Fruit fly (Drosophila melanogaster) whole organism, embryonic: Measurements from ENCODE around the gene CG18130.

Experiments used
- CG10565 ChIP-seq: fragments of 200-800 bp; sonication (Bioruptor generic); optimal IDR thresholded peaks from 3 replicates; lab custom pipeline; 2016; ENCODE audit warnings: missing biosample characterization, mild to moderate bottlenecking, missing genetic modification characterization
- CG10979 ChIP-seq: fragments of 200-800 bp; sonication (Bioruptor generic); optimal IDR thresholded peaks from 2 replicates; lab custom pipeline; 2018; ENCODE audit warnings: missing biosample characterization, mild to moderate bottlenecking, missing genetic modification characterization, moderate library complexity
- CG12071 ChIP-seq: fragments of 200-800 bp; sonication (Bioruptor generic); optimal IDR thresholded peaks from 3 replicates; lab custom pipeline; 2018; ENCODE audit warnings: missing biosample characterization, mild to moderate bottlenecking, missing genetic modification characterization
- CG12104 ChIP-seq: fragments of 200-800 bp; sonication (Bioruptor generic); optimal IDR thresholded peaks from 3 replicates; lab custom pipeline; 2016; ENCODE audit warnings: missing biosample characterization, missing genetic modification characterization
- CG12659 ChIP-seq: fragments of 200-800 bp; sonication (Bioruptor generic); optimal IDR thresholded peaks from 3 replicates; lab custom pipeline; 2017; ENCODE audit warnings: mild to moderate bottlenecking, missing biosample characterization, missing genetic modification reagents, missing genetic modification characterization
- CG12744 ChIP-seq: fragments of 200-800 bp; sonication (Bioruptor generic); optimal IDR thresholded peaks from 2 replicates; lab custom pipeline; 2016; ENCODE audit warnings: missing biosample characterization, missing genetic modification characterization
- CG13123 ChIP-seq: fragments of 200-800 bp; sonication (Bioruptor generic); optimal IDR thresholded peaks from 2 replicates; lab custom pipeline; 2016; ENCODE audit warnings: missing biosample characterization, missing genetic modification characterization
- CG15479 ChIP-seq: fragments of 200-800 bp; sonication (Bioruptor generic); optimal IDR thresholded peaks from 3 replicates; lab custom pipeline; 2019; ENCODE audit warnings: missing biosample characterization, mild to moderate bottlenecking, missing genetic modification characterization, moderate library complexity
- CG17186 ChIP-seq: fragments of 200-800 bp; sonication (Bioruptor generic); optimal IDR thresholded peaks from 3 replicates; lab custom pipeline; 2017; ENCODE audit warnings: missing biosample characterization, missing genetic modification reagents, missing genetic modification characterization
- CG1792 ChIP-seq: fragments of 200-800 bp; sonication (Bioruptor generic); optimal IDR thresholded peaks from 2 replicates; lab custom pipeline; 2016; ENCODE audit warnings: missing biosample characterization, missing genetic modification characterization
- CG2199 ChIP-seq: fragments of 200-800 bp; sonication (Bioruptor generic); IDR thresholded peaks from 3 replicates; pipeline ENCODE4 v1.3.6; 2022; ENCODE audit warnings: missing biosample characterization, missing genetic modification characterization
- CG34376 ChIP-seq: fragments of 200-800 bp; sonication (Bioruptor generic); optimal IDR thresholded peaks from 2 replicates; lab custom pipeline; 2018; ENCODE audit warnings: missing biosample characterization, mild to moderate bottlenecking, missing genetic modification characterization
- CG34422 ChIP-seq: fragments of 200-800 bp; sonication (Bioruptor generic); IDR thresholded peaks from 3 replicates; pipeline ENCODE4 v1.3.6; 2022; ENCODE audit warnings: missing biosample characterization, missing genetic modification characterization
- CG3847 ChIP-seq: fragments of 200-800 bp; sonication (Bioruptor generic); IDR thresholded peaks from 2 replicates; pipeline ENCODE4 v1.3.6; 2022; ENCODE audit warnings: missing biosample characterization, missing genetic modification characterization
- CG42726 ChIP-seq: fragments of 200-800 bp; sonication (Bioruptor generic); IDR thresholded peaks from 2 replicates; pipeline ENCODE4 v1.3.6; 2022; ENCODE audit warnings: missing biosample characterization, missing genetic modification characterization; ENCODE audit not compliant: partially characterized antibody
- CG4282 ChIP-seq: fragments of 200-800 bp; sonication (Bioruptor generic); optimal IDR thresholded peaks from 2 replicates; lab custom pipeline; 2016; ENCODE audit warnings: missing biosample characterization, missing genetic modification characterization
- CG4854 ChIP-seq: fragments of 200-800 bp; sonication (Bioruptor generic); optimal IDR thresholded peaks from 2 replicates; lab custom pipeline; 2016; ENCODE audit warnings: missing biosample characterization, missing genetic modification characterization, inconsistent platforms
- CG6683 ChIP-seq: fragments of 200-800 bp; sonication (Bioruptor generic); optimal IDR thresholded peaks from 2 replicates; lab custom pipeline; 2017; ENCODE audit warnings: missing biosample characterization, mild to moderate bottlenecking, missing genetic modification characterization, missing genetic modification reagents
- CG6791 ChIP-seq: fragments of 200-800 bp; sonication (Bioruptor generic); IDR thresholded peaks from 3 replicates; pipeline ENCODE4 v1.3.6; 2022; ENCODE audit warnings: missing biosample characterization, missing genetic modification characterization; ENCODE audit not compliant: partially characterized antibody
- CG6813 ChIP-seq: fragments of 200-800 bp; sonication (Bioruptor generic); optimal IDR thresholded peaks from 2 replicates; lab custom pipeline; 2017; ENCODE audit warnings: missing biosample characterization, missing genetic modification characterization, mild to moderate bottlenecking, moderate library complexity, missing genetic modification reagents
- CG7372 ChIP-seq: fragments of 200-800 bp; sonication (Bioruptor generic); IDR thresholded peaks from 2 replicates; pipeline ENCODE4 v1.3.6; 2022; ENCODE audit warnings: missing biosample characterization, missing genetic modification characterization
- CG8478 ChIP-seq: fragments of >200 bp; optimal IDR thresholded peaks from 2 replicates; lab custom pipeline; 2018
- CG9817 ChIP-seq: fragments of 200-800 bp; sonication (Bioruptor generic); optimal IDR thresholded peaks from 2 replicates; lab custom pipeline; 2018; ENCODE audit warnings: missing biosample characterization, mild to moderate bottlenecking, missing genetic modification characterization, moderate library complexity
- Doc3 ChIP-seq: fragments of 200-800 bp; sonication (Bioruptor generic); IDR thresholded peaks from 3 replicates; pipeline ENCODE4 v1.3.6; 2022; ENCODE audit warnings: missing biosample characterization, missing genetic modification characterization; ENCODE audit not compliant: partially characterized antibody
- Ets65A ChIP-seq: fragments of 200-800 bp; sonication (Bioruptor generic); peaks from one replicate; lab custom pipeline; 2016; ENCODE audit warnings: missing biosample characterization, missing genetic modification characterization
- H15 ChIP-seq: fragments of 200-800 bp; sonication (Bioruptor generic); IDR thresholded peaks from 3 replicates; pipeline ENCODE4 v1.3.6; 2022; ENCODE audit warnings: missing biosample characterization, missing genetic modification characterization
- HLH4C ChIP-seq: fragments of 200-800 bp; sonication (Bioruptor generic); IDR thresholded peaks from 3 replicates; pipeline ENCODE4 v1.3.6; 2022; ENCODE audit warnings: missing biosample characterization, missing genetic modification characterization; ENCODE audit not compliant: partially characterized antibody
- Mes4 ChIP-seq: fragments of 200-800 bp; sonication (Bioruptor generic); optimal IDR thresholded peaks from 2 replicates; lab custom pipeline; 2016; ENCODE audit warnings: missing biosample characterization, missing genetic modification characterization
- NfI ChIP-seq: fragments of 200-800 bp; sonication (Bioruptor generic); optimal IDR thresholded peaks from 3 replicates; lab custom pipeline; 2018; ENCODE audit warnings: missing biosample characterization, mild to moderate bottlenecking, missing genetic modification characterization, moderate library complexity
- Sox102F ChIP-seq: fragments of 200-800 bp; sonication (Bioruptor generic); optimal IDR thresholded peaks from 2 replicates; lab custom pipeline; 2018; ENCODE audit warnings: missing biosample characterization, mild to moderate bottlenecking, missing genetic modification characterization, moderate library complexity
- YL-1 ChIP-seq: fragments of 200-800 bp; sonication (Bioruptor generic); optimal IDR thresholded peaks from 3 replicates; lab custom pipeline; 2017; ENCODE audit warnings: missing biosample characterization, mild to moderate bottlenecking, missing genetic modification characterization
- amos ChIP-seq: fragments of 200-800 bp; sonication (Bioruptor generic); IDR thresholded peaks from 2 replicates; pipeline ENCODE4 v1.3.6; 2022; ENCODE audit warnings: missing biosample characterization, missing genetic modification characterization; ENCODE audit not compliant: partially characterized antibody
- ap ChIP-seq: fragments of 200-800 bp; sonication (Bioruptor generic); IDR thresholded peaks from 2 replicates; pipeline ENCODE4 v1.3.6; 2022; ENCODE audit warnings: missing biosample characterization, missing genetic modification characterization
- caup ChIP-seq: fragments of 200-800 bp; sonication (Bioruptor generic); optimal IDR thresholded peaks from 3 replicates; lab custom pipeline; 2017; ENCODE audit warnings: missing biosample characterization, mild to moderate bottlenecking, missing genetic modification characterization, moderate library complexity; ENCODE audit not compliant: severe bottlenecking
- chinmo ChIP-seq: fragments of 200-800 bp; sonication (Bioruptor generic); IDR thresholded peaks from 4 replicates; pipeline ENCODE4 v1.3.6; 2022; ENCODE audit warnings: missing biosample characterization, missing genetic modification characterization; ENCODE audit not compliant: partially characterized antibody
- dmrt11E ChIP-seq: fragments of 200-800 bp; sonication (Bioruptor generic); optimal IDR thresholded peaks from 3 replicates; lab custom pipeline; 2018; ENCODE audit warnings: missing biosample characterization, mild to moderate bottlenecking, missing genetic modification characterization, moderate library complexity
- emc ChIP-seq: fragments of 200-800 bp; sonication (Bioruptor generic); optimal IDR thresholded peaks from 2 replicates; lab custom pipeline; 2016; ENCODE audit warnings: missing biosample characterization, missing genetic modification characterization
- hbn ChIP-seq: fragments of 200-800 bp; sonication (Bioruptor generic); IDR thresholded peaks from 2 replicates; pipeline ENCODE4 v1.3.6; 2022; ENCODE audit warnings: missing biosample characterization, missing genetic modification characterization; ENCODE audit not compliant: partially characterized antibody
- ken ChIP-seq: fragments of 200-800 bp; sonication (Bioruptor generic); IDR thresholded peaks from 3 replicates; pipeline ENCODE4 v1.3.6; 2022; ENCODE audit warnings: missing biosample characterization, missing genetic modification characterization
- mld ChIP-seq: fragments of 200-800 bp; sonication (Bioruptor generic); IDR thresholded peaks from 3 replicates; pipeline ENCODE4 v1.3.6; 2022; ENCODE audit warnings: missing biosample characterization, missing genetic modification characterization; ENCODE audit not compliant: partially characterized antibody
- nmo ChIP-seq: fragments of 200-800 bp; sonication (Bioruptor generic); optimal IDR thresholded peaks from 2 replicates; lab custom pipeline; 2018; ENCODE audit warnings: missing biosample characterization, mild to moderate bottlenecking, missing genetic modification characterization, moderate library complexity
- p53 ChIP-seq: fragments of 200-800 bp; sonication (Bioruptor generic); optimal IDR thresholded peaks from 2 replicates; lab custom pipeline; 2016; ENCODE audit warnings: missing biosample characterization, missing genetic modification characterization
- pan ChIP-seq, 4 experiments: fragments of >200 bp in 3 of 4; fragments of 200-800 bp in 1 of 4; sonication (Bioruptor generic) in 1 of 4; optimal IDR thresholded peaks in 3 of 4; IDR thresholded peaks in 1 of 4; 2 replicates each; pipeline versions ENCODE4 v1.3.6 to Lab custom; 2017 to 2022; ENCODE audit warnings: missing biosample characterization in 2 of 4, missing genetic modification characterization in 2 of 4, mixed read lengths in 1 of 4
- pzg ChIP-seq: fragments of 200-800 bp; sonication (Bioruptor generic); optimal IDR thresholded peaks from 3 replicates; lab custom pipeline; 2018; ENCODE audit warnings: missing biosample characterization, mild to moderate bottlenecking, missing genetic modification characterization, moderate library complexity
- sima ChIP-seq: fragments of 200-800 bp; sonication (Bioruptor generic); optimal IDR thresholded peaks from 2 replicates; lab custom pipeline; 2016; ENCODE audit warnings: missing biosample characterization, missing genetic modification characterization
- sna ChIP-seq: fragments of 200-800 bp; sonication (Bioruptor generic); IDR thresholded peaks from 2 replicates; pipeline ENCODE4 v1.3.6; 2022; ENCODE audit warnings: missing biosample characterization, missing genetic modification characterization; ENCODE audit not compliant: partially characterized antibody
- sob ChIP-seq: fragments of 200-800 bp; sonication (Bioruptor generic); IDR thresholded peaks from 2 replicates; pipeline ENCODE4 v1.3.6; 2022; ENCODE audit warnings: missing biosample characterization, missing genetic modification characterization
- tll ChIP-seq, 2 experiments: fragments of 200-800 bp in 1 of 2; fragments of >200 bp in 1 of 2; sonication (Bioruptor generic) in 1 of 2; optimal IDR thresholded peaks; 2 replicates each; lab custom pipeline; 2017 to 2019; ENCODE audit warnings: missing biosample characterization in 2 of 2, missing genetic modification characterization in 2 of 2, mild to moderate bottlenecking in 1 of 2, moderate library complexity in 1 of 2

The CG18130 gene

dm6 chrX:12017815-12018439 lies 25.4 kb upstream of the CG18130 start, which contains the start of gene Chrac-16:
TSS of gene Chrac-16 (minus strand) at chrX:12017961.
- TF ChIP-seq sna (peak; percentile 70), CG1792 (GFP tag; lab: Kevin White, UChicago) (no peak), sima (GFP tag; lab: Kevin White, UChicago) (no peak), YL-1 (GFP tag; lab: Kevin White, UChicago) (no peak), Sox102F (no peak), CG42726 (peak; percentile 54; the same call in 1 of the 2 replicates), Ets65A (GFP tag; lab: Kevin White, UChicago) (peak; percentile 9), CG6683 (GFP tag; lab: Kevin White, UChicago) (no peak), ap (GFP tag; lab: Robert Waterston, UW) (no peak), mld (GFP tag; lab: Robert Waterston, UW) (peak; percentile 53; the same call in 1 of the 3 replicates), pzg (GFP tag; lab: Kevin White, UChicago) (peak; percentile 29), CG12744 (GFP tag; lab: Kevin White, UChicago) (no peak), caup (GFP tag; lab: Kevin White, UChicago) (no peak), pan (optimal IDR thresholded peaks at IDR 0.05; lab: Kevin White, UChicago) (no peak), pan (GFP tag; optimal IDR thresholded peaks at IDR 0.05 in 1 of 2, IDR thresholded peaks at IDR 0.05 in 1 of 2) (no peak), ken (no peak), dmrt11E (tag; lab: Kevin White, UChicago) (no peak), CG8478 (lab: Kevin White, UChicago) (no peak), tll (GFP tag; optimal IDR thresholded peaks at IDR 0.05; lab: Kevin White, UChicago) (no peak), H15 (GFP tag; lab: Robert Waterston, UW) (no peak), CG12659 (GFP tag; lab: Kevin White, UChicago) (no peak), CG6791 (peak; percentile 84), sob (GFP tag; lab: Robert Waterston, UW) (no peak), CG10565 (GFP tag; lab: Kevin White, UChicago) (no peak), CG6813 (GFP tag; lab: Kevin White, UChicago) (no peak), emc (GFP tag; lab: Kevin White, UChicago) (no peak), CG12071 (GFP tag; lab: Kevin White, UChicago) (no peak), nmo (no peak), CG2199 (GFP tag; lab: Robert Waterston, UW) (no peak), CG15479 (no peak), CG9817 (tag; lab: Kevin White, UChicago) (no peak), CG34422 (GFP tag; lab: Robert Waterston, UW) (no peak), CG10979 (tag; lab: Kevin White, UChicago) (no peak), p53 (GFP tag; lab: Kevin White, UChicago) (no peak), CG7372 (no peak), CG4282 (GFP tag; lab: Kevin White, UChicago) (no peak), CG13123 (no peak), NfI (no peak), CG17186 (no peak), HLH4C (GFP tag; lab: Robert Waterston, UW) (peak; percentile 70), Mes4 (GFP tag; lab: Kevin White, UChicago) (no peak), Doc3 (GFP tag; lab: Robert Waterston, UW) (peak; percentile 67), chinmo (peak; percentile 79; the same call in 3 of the 4 replicates), amos (peak; percentile 81), CG12104 (no peak), CG3847 (GFP tag; lab: Robert Waterston, UW) (no peak), CG4854 (GFP tag; lab: Kevin White, UChicago) (no peak), CG34376 (GFP tag; lab: Kevin White, UChicago) (no peak), hbn (GFP tag; lab: Robert Waterston, UW) (peak; percentile 62)
